Worm (Caenorhabditis elegans) whole organism, mixed stage, embryonic: ENCODE measurements around the gene irld-14.

Experiments used
- M03D4.4 ChIP-seq: sonication (generic microtip); optimal IDR thresholded peaks from 2 replicates; lab custom pipeline; 2017; ENCODE audit warnings: mild to moderate bottlenecking, missing genetic modification characterization, missing compliant biosample characterization
- ceh-83 ChIP-seq: fragments of 200-800 bp; sonication (Bioruptor generic); optimal IDR thresholded peaks from 2 replicates; lab custom pipeline; 2018; ENCODE audit warnings: mild to moderate bottlenecking, missing genetic modification characterization, missing compliant biosample characterization
- drap-1 ChIP-seq: fragments of 200-800 bp; sonication (Bioruptor generic); optimal IDR thresholded peaks from 3 replicates; lab custom pipeline; 2018; ENCODE audit warnings: mild to moderate bottlenecking, missing genetic modification characterization, missing compliant biosample characterization
- hlh-1 ChIP-seq: fragments of 150-350 bp; optimal IDR thresholded peaks from 2 replicates; lab custom pipeline; 2014; ENCODE audit warnings: missing biosample characterization, missing genetic modification reagents, missing genetic modification characterization
- lin-13 ChIP-seq: fragments of 150-350 bp; optimal IDR thresholded peaks from 2 replicates; lab custom pipeline; 2014; ENCODE audit warnings: missing biosample characterization, missing genetic modification characterization
- nhr-12 ChIP-seq: fragments of 150-350 bp; optimal IDR thresholded peaks from 2 replicates; lab custom pipeline; 2014; ENCODE audit warnings: missing biosample characterization, missing genetic modification characterization
- unc-39 ChIP-seq: fragments of 150-350 bp; optimal IDR thresholded peaks from 2 replicates; lab custom pipeline; 2014; ENCODE audit warnings: missing biosample characterization, missing genetic modification characterization

ce11 chrV:15020732-15021131, 24.4 kb downstream of the irld-14 start, which contains the start of gene F14H8.5:
- TF ChIP-seq M03D4.4 (no peak), unc-39 (no peak), drap-1 (no peak), ceh-83 (GFP tag; lab: Kevin White, UChicago) (no peak), hlh-1 (tag; lab: Kevin White, UChicago) (no peak), lin-13 (tag; lab: Kevin White, UChicago) (no peak), nhr-12 (no peak)
